Worm (Caenorhabditis elegans) whole organism, L4 larva: ENCODE results near the gene egl-45.
A peak's percentile ranks its signal among the peaks of the same experiment; 100 is the strongest.

Experiments used
- D1046.2 ChIP-seq: fragments of 200-800 bp; sonication (Bioruptor generic); IDR thresholded peaks from 2 replicates; pipeline ENCODE4 v1.3.6; 2022; ENCODE audit warnings: missing genetic modification characterization, missing compliant biosample characterization
- F10B5.3 ChIP-seq: sonication (generic microtip); optimal IDR thresholded peaks from 2 replicates; lab custom pipeline; 2016; ENCODE audit warnings: mild to moderate bottlenecking, missing genetic modification characterization, missing compliant biosample characterization
- T26A8.4 ChIP-seq: fragments of 200-800 bp; sonication (Bioruptor generic); IDR thresholded peaks from 2 replicates; pipeline ENCODE4 v1.3.6; 2022; ENCODE audit warnings: missing genetic modification characterization, missing compliant biosample characterization
- Y105C5A.15 ChIP-seq: fragments of 200-800 bp; sonication (Bioruptor generic); IDR thresholded peaks from 2 replicates; pipeline ENCODE4 v1.3.6; 2022; ENCODE audit warnings: missing genetic modification characterization, missing compliant biosample characterization
- Y75B8A.6 ChIP-seq: fragments of 200-800 bp; sonication (Bioruptor generic); IDR thresholded peaks from 2 replicates; pipeline ENCODE4 v1.3.6; 2022; ENCODE audit warnings: missing genetic modification reagents, missing genetic modification characterization, missing compliant biosample characterization
- ZK546.5 ChIP-seq, 2 experiments: sonication (generic microtip); optimal IDR thresholded peaks; 2 replicates each; lab custom pipeline; 2017; ENCODE audit warnings: missing biosample characterization in 2 of 2, missing genetic modification characterization in 2 of 2
- aha-1 ChIP-seq: fragments of 150-350 bp; peaks from one replicate; lab custom pipeline; 2014; ENCODE audit warnings: missing biosample characterization, missing genetic modification characterization
- ama-1 ChIP-seq: fragments of 150-350 bp; optimal IDR thresholded peaks from 2 replicates; lab custom pipeline; 2014; ENCODE audit warnings: inconsistent platforms, mixed read lengths
- ceh-32 ChIP-seq: sonication (generic microtip); optimal IDR thresholded peaks from 2 replicates; lab custom pipeline; 2016; ENCODE audit warnings: mild to moderate bottlenecking, missing genetic modification characterization, missing compliant biosample characterization; ENCODE audit not compliant: poor library complexity
- ceh-44 ChIP-seq: fragments of 200-800 bp; sonication (Bioruptor generic); IDR thresholded peaks from 2 replicates; pipeline ENCODE4 v1.3.6; 2022; ENCODE audit warnings: missing genetic modification reagents, missing genetic modification characterization, missing compliant biosample characterization
- ceh-82 ChIP-seq: sonication (generic microtip); optimal IDR thresholded peaks from 2 replicates; lab custom pipeline; 2017; ENCODE audit warnings: missing biosample characterization, missing genetic modification characterization
- daf-16 ChIP-seq, 3 experiments: sonication (generic microtip); optimal IDR thresholded peaks; 2 replicates each; lab custom pipeline; 2016 to 2017; ENCODE audit warnings: missing genetic modification characterization in 3 of 3, missing genetic modification reagents in 3 of 3, mild to moderate bottlenecking in 2 of 3, missing compliant biosample characterization in 2 of 3, missing biosample characterization in 1 of 3, moderate library complexity in 1 of 3
- dmd-6 ChIP-seq: fragments of 200-800 bp; sonication (Bioruptor generic); IDR thresholded peaks from 2 replicates; pipeline ENCODE4 v1.3.6; 2022; ENCODE audit warnings: missing genetic modification reagents, missing genetic modification characterization, missing compliant biosample characterization
- dpl-1 ChIP-seq: fragments of 150-350 bp; optimal IDR thresholded peaks from 2 replicates; lab custom pipeline; 2014; ENCODE audit warnings: missing biosample characterization, missing genetic modification reagents, missing genetic modification characterization
- duxl-1 ChIP-seq: sonication (generic microtip); optimal IDR thresholded peaks from 2 replicates; lab custom pipeline; 2016; ENCODE audit warnings: mild to moderate bottlenecking, missing genetic modification characterization, moderate library complexity, missing compliant biosample characterization; ENCODE audit not compliant: poor library complexity
- dve-1 ChIP-seq: sonication (generic microtip); optimal IDR thresholded peaks from 2 replicates; lab custom pipeline; 2017; ENCODE audit warnings: antibody characterized with exemption, mild to moderate bottlenecking, missing genetic modification characterization, missing compliant biosample characterization; ENCODE audit not compliant: insufficient read depth
- egl-27 ChIP-seq: sonication (generic microtip); optimal IDR thresholded peaks from 3 replicates; lab custom pipeline; 2017; ENCODE audit warnings: missing biosample characterization, missing genetic modification reagents, missing genetic modification characterization
- fos-1 ChIP-seq: fragments of 150-350 bp; optimal IDR thresholded peaks from 2 replicates; lab custom pipeline; 2014; ENCODE audit warnings: missing biosample characterization, missing genetic modification characterization
- gei-8 ChIP-seq: fragments of 200-800 bp; sonication (Bioruptor generic); optimal IDR thresholded peaks from 2 replicates; lab custom pipeline; 2018; ENCODE audit warnings: mild to moderate bottlenecking, missing genetic modification characterization, missing compliant biosample characterization
- hlh-30 ChIP-seq: sonication (generic microtip); optimal IDR thresholded peaks from 2 replicates; lab custom pipeline; 2017; ENCODE audit warnings: antibody characterized with exemption, mild to moderate bottlenecking, missing genetic modification characterization, missing compliant biosample characterization; ENCODE audit not compliant: insufficient read depth
- lin-1 ChIP-seq: fragments of 200-800 bp; sonication (Bioruptor generic); IDR thresholded peaks from 2 replicates; pipeline ENCODE4 v1.3.6; 2022; ENCODE audit warnings: missing genetic modification reagents, missing genetic modification characterization, missing compliant biosample characterization
- lin-38 ChIP-seq: fragments of 200-800 bp; sonication (Bioruptor generic); IDR thresholded peaks from 2 replicates; pipeline ENCODE4 v1.3.6; 2022; ENCODE audit warnings: missing genetic modification reagents, missing genetic modification characterization, missing compliant biosample characterization
- lin-39 ChIP-seq: fragments of 150-350 bp; optimal IDR thresholded peaks from 2 replicates; lab custom pipeline; 2014; ENCODE audit warnings: missing biosample characterization, missing genetic modification reagents, missing genetic modification characterization
- lir-3 ChIP-seq: sonication (generic microtip); optimal IDR thresholded peaks from 2 replicates; lab custom pipeline; 2016; ENCODE audit warnings: mild to moderate bottlenecking, missing genetic modification characterization, missing compliant biosample characterization
- lsy-2 ChIP-seq, 2 experiments: fragments of 150-350 bp in 1 of 2; sonication (generic microtip) in 1 of 2; optimal IDR thresholded peaks; 2 replicates each; lab custom pipeline; 2014 to 2017; ENCODE audit warnings: missing biosample characterization in 2 of 2, missing genetic modification characterization in 2 of 2
- madf-5 ChIP-seq, 2 experiments: fragments of 200-800 bp; sonication (Bioruptor generic); IDR thresholded peaks; 2 replicates each; pipeline ENCODE4 v1.3.6; 2022; ENCODE audit warnings: missing compliant biosample characterization in 2 of 2, missing genetic modification characterization in 2 of 2
- mdl-1 ChIP-seq, 2 experiments: fragments of 150-350 bp in 1 of 2; sonication (generic microtip) in 1 of 2; optimal IDR thresholded peaks; 2 replicates each; lab custom pipeline; 2014 to 2017; ENCODE audit warnings: missing biosample characterization in 2 of 2, missing genetic modification characterization in 2 of 2
- mep-1 ChIP-seq: fragments of 150-350 bp; sonication (generic microtip); optimal IDR thresholded peaks from 3 replicates; lab custom pipeline; 2014; ENCODE audit warnings: missing biosample characterization, missing genetic modification characterization
- mxl-2 ChIP-seq: fragments of 200-800 bp; sonication (Bioruptor generic); conservative IDR thresholded peaks from 2 replicates; pipeline ENCODE4 v1.3.6; 2022; ENCODE audit warnings: missing genetic modification reagents, missing genetic modification characterization, missing compliant biosample characterization
- mxl-3 ChIP-seq: fragments of 200-800 bp; sonication (Bioruptor generic); optimal IDR thresholded peaks from 2 replicates; lab custom pipeline; 2018; ENCODE audit warnings: mild to moderate bottlenecking, missing genetic modification characterization, missing compliant biosample characterization
- nhr-102 ChIP-seq: sonication (generic microtip); optimal IDR thresholded peaks from 2 replicates; lab custom pipeline; 2016; ENCODE audit warnings: mild to moderate bottlenecking, missing genetic modification characterization, moderate library complexity, missing compliant biosample characterization
- nhr-111 ChIP-seq: fragments of 200-800 bp; sonication (Bioruptor generic); optimal IDR thresholded peaks from 2 replicates; lab custom pipeline; 2018; ENCODE audit warnings: mild to moderate bottlenecking, missing genetic modification characterization, missing compliant biosample characterization
- nhr-28 ChIP-seq: fragments of 150-350 bp; optimal IDR thresholded peaks from 2 replicates; lab custom pipeline; 2014; ENCODE audit warnings: missing biosample characterization, missing genetic modification characterization
- nhr-42 ChIP-seq: fragments of 200-800 bp; sonication (Bioruptor generic); IDR thresholded peaks from 2 replicates; pipeline ENCODE4 v1.3.6; 2022; ENCODE audit warnings: missing genetic modification characterization, missing compliant biosample characterization
- nhr-6 ChIP-seq: fragments of 150-350 bp; optimal IDR thresholded peaks from 2 replicates; lab custom pipeline; 2014; ENCODE audit warnings: missing biosample characterization, missing genetic modification characterization
- snpc-1.2 ChIP-seq: fragments of 200-800 bp; sonication (Bioruptor generic); IDR thresholded peaks from 2 replicates; pipeline ENCODE4 v1.3.6; 2022; ENCODE audit warnings: missing genetic modification reagents, missing genetic modification characterization, missing compliant biosample characterization
- tag-97 ChIP-seq: fragments of 200-800 bp; sonication (Bioruptor generic); IDR thresholded peaks from 2 replicates; pipeline ENCODE4 v1.3.6; 2022; ENCODE audit warnings: missing genetic modification characterization, missing compliant biosample characterization
- unc-62 ChIP-seq, 3 experiments: fragments of 150-350 bp in 1 of 3; sonication (generic microtip); optimal IDR thresholded peaks in 2 of 3; peaks in 1 of 3; 1 replicate in 1 of 3; 2 replicates in 2 of 3; lab custom pipeline; 2014 to 2017; ENCODE audit warnings: missing biosample characterization in 3 of 3, missing genetic modification characterization in 3 of 3, missing genetic modification reagents in 3 of 3, missing genotype in 1 of 3
- vab-7 ChIP-seq: fragments of 200-800 bp; sonication (Bioruptor generic); IDR thresholded peaks from 2 replicates; pipeline ENCODE4 v1.3.6; 2022; ENCODE audit warnings: missing genetic modification reagents, missing genetic modification characterization, missing compliant biosample characterization
- zfp-2 ChIP-seq: sonication (generic microtip); optimal IDR thresholded peaks from 2 replicates; lab custom pipeline; 2016; ENCODE audit warnings: mild to moderate bottlenecking, missing genetic modification characterization, missing compliant biosample characterization

egl-45 gene

DNA sequence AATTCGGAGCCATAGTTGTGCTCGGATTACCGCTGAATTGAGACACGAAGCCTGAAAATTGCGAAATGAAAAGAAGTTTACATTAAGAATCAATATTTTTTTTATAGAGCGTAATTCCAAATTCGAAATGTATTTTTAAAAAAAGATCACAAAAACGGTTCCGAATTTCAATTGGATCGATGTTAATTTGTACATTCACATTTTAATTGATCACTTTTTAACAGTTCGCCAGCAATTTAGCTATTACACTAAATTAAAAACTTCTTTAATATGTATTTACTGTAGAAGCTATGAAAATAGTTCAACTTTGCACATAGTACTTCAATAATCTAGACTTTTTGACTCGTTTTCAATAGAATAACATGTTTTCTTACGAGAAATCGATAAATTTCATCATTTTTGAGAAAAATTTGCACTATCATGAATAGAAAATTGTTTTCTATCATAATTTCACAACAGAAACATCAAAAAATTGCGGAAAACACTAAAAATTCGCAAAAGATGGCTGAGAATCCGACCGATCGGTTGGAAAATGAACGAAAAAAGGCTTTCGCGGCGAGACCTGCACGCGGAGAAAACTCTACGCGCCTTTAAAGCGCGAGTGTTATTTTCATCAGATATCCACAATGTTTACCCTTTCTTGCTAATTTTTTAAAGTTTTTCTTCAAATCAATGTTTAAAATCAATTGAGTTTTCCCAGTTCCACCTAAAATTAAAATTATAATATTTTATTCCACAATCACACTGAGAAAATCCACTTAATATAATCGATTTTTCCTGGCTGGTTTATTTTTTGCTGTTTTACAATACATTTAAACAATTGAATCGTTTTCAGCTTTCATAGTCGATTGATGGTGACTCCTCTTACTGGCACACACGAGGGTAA is at the start of gene egl-45, which contains the start of gene kcmf-1:
Gene egl-45 (minus strand): TSS at position 51 of the 886 bp plus-strand sequence.
Gene kcmf-1 (plus strand): TSS at position 836 of the 886 bp plus-strand sequence.
- TF ChIP-seq daf-16 (GFP tag; optimal IDR thresholded peaks at IDR 0.05; lab: Kevin White, UChicago) (no peak), daf-16 (tag; optimal IDR thresholded peaks at IDR 0.05; lab: Kevin White, UChicago) (peak; percentile 40), ceh-82 (tag; lab: Kevin White, UChicago) (no peak), mxl-3 (GFP tag; lab: Kevin White, UChicago) (no peak), ama-1 (lab: Kevin White, UChicago) (peak; percentile 14), ZK546.5 (tag; optimal IDR thresholded peaks at IDR 0.05; lab: Kevin White, UChicago) (no peak), T26A8.4 (GFP tag; lab: Robert Waterston, UW) (no peak), madf-5 (GFP tag; IDR thresholded peaks at IDR 0.05; lab: Robert Waterston, UW) (no peak), gei-8 (GFP tag; lab: Kevin White, UChicago) (no peak), nhr-6 (tag; lab: Kevin White, UChicago) (no peak), dve-1 (peak; percentile 11), zfp-2 (no peak), lsy-2 (tag; optimal IDR thresholded peaks at IDR 0.05; lab: Kevin White, UChicago) (peak in 1 of 2 experiments; percentile 65), hlh-30 (tag; lab: Kevin White, UChicago) (peak; percentile 41), dpl-1 (GFP tag; lab: Kevin White, UChicago) (peak; percentile 61), vab-7 (no peak)

DNA sequence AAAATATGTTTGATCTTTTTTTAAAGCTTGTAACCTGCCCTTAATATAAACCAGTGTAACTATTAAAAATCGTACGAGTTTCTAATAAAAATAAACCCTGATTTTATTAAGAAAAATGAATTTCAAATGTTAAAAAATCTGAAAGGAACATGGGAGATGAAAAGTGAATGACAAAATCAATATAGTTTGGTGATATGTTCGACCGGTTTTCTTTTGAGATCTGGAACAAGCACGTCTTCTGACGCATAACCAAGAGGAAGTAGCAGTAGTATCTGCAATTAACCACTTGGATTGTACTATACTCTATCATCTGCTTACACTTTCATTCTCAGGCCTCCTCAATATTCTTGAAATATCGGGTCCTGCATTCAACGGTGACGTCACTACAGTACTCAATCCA is 48.7 kb upstream of the egl-45 start:
- TF ChIP-seq Y75B8A.6 (GFP tag; lab: Robert Waterston, UW), result no peak
- no peak for TF ChIP-seq aha-1
- no peak for TF ChIP-seq F10B5.3 (tag; lab: Kevin White, UChicago)
- no peak for TF ChIP-seq tag-97 (GFP tag; lab: Robert Waterston, UW)
- TF ChIP-seq unc-62 (GFP tag; optimal IDR thresholded peaks at IDR 0.05 in 1 of 2; lab: Kevin White, UChicago), result peak in 1 of 2 experiments; percentile 93
- no peak for TF ChIP-seq unc-62 (tag; optimal IDR thresholded peaks at IDR 0.05; lab: Kevin White, UChicago)
- TF ChIP-seq hlh-30 (tag; lab: Kevin White, UChicago), result no peak

DNA sequence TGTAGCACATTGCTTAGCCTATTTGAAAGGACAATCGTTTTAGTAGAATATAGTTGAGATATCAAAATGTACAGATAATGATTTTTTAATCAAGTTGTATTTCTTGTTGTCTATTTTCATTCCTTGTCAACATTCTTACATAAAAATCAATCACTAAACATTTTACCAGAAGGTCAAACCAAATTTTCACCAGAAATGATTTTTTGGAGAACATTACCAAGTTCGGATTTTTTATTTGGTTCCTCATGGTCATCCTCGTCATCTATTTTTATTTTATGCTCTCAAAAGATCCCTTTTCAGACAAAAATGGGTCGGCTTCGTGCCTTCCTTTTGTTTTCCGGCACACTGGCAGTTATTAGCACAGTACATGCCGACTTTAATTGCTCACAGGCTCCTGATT is 45.1 kb upstream of the egl-45 start, which contains the start of gene tyr-1:
Gene tyr-1 (plus strand): TSS at position 301 of the 400 bp plus-strand sequence.
- TF ChIP-seq lin-1 (GFP tag; lab: Robert Waterston, UW), result no peak
- TF ChIP-seq snpc-1.2 (GFP tag; lab: Robert Waterston, UW), result no peak
- TF ChIP-seq dmd-6, result no peak
- no peak for TF ChIP-seq nhr-111 (GFP tag; lab: Kevin White, UChicago)
- no peak for TF ChIP-seq ceh-44 (GFP tag; lab: Robert Waterston, UW)
- TF ChIP-seq fos-1, result no peak

- TF ChIP-seq unc-62 (GFP tag; optimal IDR thresholded peaks at IDR 0.05 in 1 of 2; lab: Kevin White, UChicago), result peak in 1 of 2 experiments; percentile 56
- TF ChIP-seq unc-62 (tag; optimal IDR thresholded peaks at IDR 0.05; lab: Kevin White, UChicago), result no peak
- TF ChIP-seq lin-39, result no peak
- TF ChIP-seq hlh-30 (tag; lab: Kevin White, UChicago), result peak; percentile 24
- peak; percentile 48 for TF ChIP-seq nhr-28 (tag; lab: Kevin White, UChicago)
- no peak for TF ChIP-seq egl-27 (tag; lab: Kevin White, UChicago)
- TF ChIP-seq mdl-1 (tag; optimal IDR thresholded peaks at IDR 0.05; lab: Kevin White, UChicago), result peak in 1 of 2 experiments; percentile 23
Measured at ce11 chrIII:7872776-7873175, 44.4 kb upstream of the egl-45 start.

ce11 chrIII:7866189-7866588 is 37.8 kb upstream of the egl-45 start, which contains the start of gene cup-4:
Gene cup-4 (plus strand): TSS chrIII:7866489.
- no peak for TF ChIP-seq duxl-1 (tag; lab: Kevin White, UChicago)
- TF ChIP-seq lin-38 (GFP tag; lab: Robert Waterston, UW), result no peak
- no peak for TF ChIP-seq nhr-102 (tag; lab: Kevin White, UChicago)
- TF ChIP-seq ceh-82 (tag; lab: Kevin White, UChicago), result no peak
- no peak for TF ChIP-seq mxl-2 (GFP tag; lab: Robert Waterston, UW)
- TF ChIP-seq nhr-111 (GFP tag; lab: Kevin White, UChicago), result no peak
- TF ChIP-seq lir-3 (tag; lab: Kevin White, UChicago), result no peak
- no peak for TF ChIP-seq D1046.2 (GFP tag; lab: Robert Waterston, UW)
- no peak for TF ChIP-seq mep-1
- no peak for TF ChIP-seq hlh-30 (tag; lab: Kevin White, UChicago)
- TF ChIP-seq nhr-42 (GFP tag; lab: Robert Waterston, UW), result no peak
- TF ChIP-seq Y105C5A.15 (GFP tag; lab: Robert Waterston, UW), result no peak
- TF ChIP-seq ceh-32 (tag; lab: Kevin White, UChicago), result no peak
